Fruit fly (Drosophila melanogaster): ENCODE results near the gene Cbp80.

Gene Cbp80

DNA sequence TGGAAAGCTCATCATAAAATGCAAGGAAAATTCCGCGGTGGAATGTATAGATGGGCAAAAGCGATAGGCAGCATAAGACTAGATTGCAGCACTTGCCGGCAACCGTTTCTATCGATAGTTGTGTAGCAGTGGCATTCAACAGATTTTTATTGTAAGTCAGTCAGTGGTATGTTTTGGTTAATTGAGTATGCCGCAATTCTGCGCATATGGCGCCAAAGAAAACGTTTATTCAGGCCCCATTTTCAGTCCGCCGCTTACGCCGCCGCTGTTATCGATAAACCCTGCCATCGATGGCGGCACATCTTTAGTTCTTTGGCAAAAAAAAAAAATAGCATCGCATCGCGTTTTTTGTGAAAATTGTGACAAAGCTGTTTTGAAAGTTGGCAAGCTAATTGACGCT lies at the start of gene Cbp80, which contains the start of gene Torsin:
Cbp80 (plus strand) TSS at position 265 of the 400 bp plus-strand sequence.
Torsin (minus strand) TSS at position 282 of the 400 bp plus-strand sequence.
- TF ChIP-seq net (GFP tag; optimal IDR thresholded peaks at IDR 0.05) (no peak), CG6808 (GFP tag; optimal IDR thresholded peaks at IDR 0.05) (peak; percentile 52), esn (GFP tag; optimal IDR thresholded peaks at IDR 0.05) (peak; percentile 38), lz (GFP tag; optimal IDR thresholded peaks at IDR 0.05) (peak; percentile 29), CG31627 (GFP tag; optimal IDR thresholded peaks at IDR 0.05) (peak; percentile 22), CG11762 (GFP tag; optimal IDR thresholded peaks at IDR 0.05; ENCODE audit: insufficient read depth) (no peak), CG9139 (GFP tag; optimal IDR thresholded peaks at IDR 0.05) (no peak), fkh (GFP tag; optimal IDR thresholded peaks at IDR 0.05) (no peak), CG3032 (tag; optimal IDR thresholded peaks at IDR 0.05) (peak; percentile 2), Lpt (GFP tag; optimal IDR thresholded peaks at IDR 0.05) (no peak)

DNA sequence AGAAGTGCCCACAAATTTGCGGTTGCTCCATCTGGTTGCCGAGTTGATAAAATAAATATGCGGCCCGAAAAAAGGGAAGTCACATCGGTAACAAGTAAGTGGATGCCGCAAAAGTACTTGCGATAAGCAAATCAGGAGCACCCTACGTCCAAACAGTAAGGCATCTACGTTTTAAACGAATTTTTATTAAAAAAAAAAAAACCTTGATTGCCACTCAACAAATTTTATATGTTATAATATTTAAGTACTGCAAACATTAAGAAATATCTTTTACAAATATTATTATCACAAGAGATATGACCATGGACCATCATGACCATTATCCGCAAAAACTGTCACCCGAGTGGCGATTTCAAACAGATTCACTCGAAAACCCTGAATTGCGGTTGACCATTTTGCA lies 45.7 kb upstream of the Cbp80 start:
- TF ChIP-seq topi (GFP tag; optimal IDR thresholded peaks at IDR 0.05) (peak; percentile 7), spab (GFP tag; optimal IDR thresholded peaks at IDR 0.05) (no peak), CG6808 (GFP tag; optimal IDR thresholded peaks at IDR 0.05) (no peak), Met (GFP tag; optimal IDR thresholded peaks at IDR 0.05) (peak; percentile 15), esn (GFP tag; optimal IDR thresholded peaks at IDR 0.05) (peak; percentile 26), CG8632 (GFP tag; optimal IDR thresholded peaks at IDR 0.05) (no peak), CG32006 (GFP tag; optimal IDR thresholded peaks at IDR 0.05) (no peak), Gug (GFP tag; IDR thresholded peaks at IDR 0.05) (no peak), achi (GFP tag; optimal IDR thresholded peaks at IDR 0.05) (no peak), CG6163 (GFP tag; IDR thresholded peaks at IDR 0.05) (no peak), svp (GFP tag) (peak; percentile 79), Smox (GFP tag; optimal IDR thresholded peaks at IDR 0.05) (no peak), Eip93F (GFP tag; optimal IDR thresholded peaks at IDR 0.05) (no peak), CG11762 (GFP tag; optimal IDR thresholded peaks at IDR 0.05; ENCODE audit: insufficient read depth) (no peak), Sox15 (GFP tag; optimal IDR thresholded peaks at IDR 0.05) (no peak), CG15336 (GFP tag; IDR thresholded peaks at IDR 0.05) (no peak), pdm3 (GFP tag; optimal IDR thresholded peaks at IDR 0.05) (no peak), vri (GFP tag; optimal IDR thresholded peaks at IDR 0.05) (no peak), CG8319 (GFP tag; optimal IDR thresholded peaks at IDR 0.05) (no peak), CG8119 (GFP tag; IDR thresholded peaks at IDR 0.05) (no peak), Eip78C (GFP tag) (peak; percentile 58), CG6792 (GFP tag; optimal IDR thresholded peaks at IDR 0.05) (no peak), ss (GFP tag; optimal IDR thresholded peaks at IDR 0.05) (no peak), Hr38 (GFP tag; optimal IDR thresholded peaks at IDR 0.05) (no peak)

DNA sequence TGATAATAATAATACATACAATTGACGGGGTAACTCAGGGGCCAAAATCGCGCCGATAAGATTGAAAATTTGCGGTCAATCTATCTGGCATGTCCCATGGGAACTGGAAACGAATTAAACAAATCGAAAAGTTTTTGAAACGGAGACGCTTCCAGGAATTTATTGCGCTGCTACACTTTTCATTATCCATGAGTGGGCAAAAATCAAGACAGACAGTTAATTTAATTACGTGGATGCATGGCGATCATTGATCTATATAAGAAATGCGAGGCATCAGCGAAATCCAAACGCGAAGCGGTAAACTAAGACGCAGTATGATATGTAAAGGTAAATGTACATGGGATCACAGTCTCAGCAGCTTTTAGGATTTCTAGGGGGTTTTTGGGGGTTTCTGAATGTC lies 45.3 kb upstream of the Cbp80 start:
- TF ChIP-seq Eip93F (GFP tag; optimal IDR thresholded peaks at IDR 0.05) (no peak), CG9139 (GFP tag; optimal IDR thresholded peaks at IDR 0.05) (no peak), CG32006 (GFP tag; optimal IDR thresholded peaks at IDR 0.05) (no peak), achi (GFP tag; optimal IDR thresholded peaks at IDR 0.05) (no peak), CG11902 (GFP tag; optimal IDR thresholded peaks at IDR 0.05) (no peak), OdsH (GFP tag; optimal IDR thresholded peaks at IDR 0.05) (no peak), lz (GFP tag; optimal IDR thresholded peaks at IDR 0.05) (no peak), CG6163 (GFP tag; IDR thresholded peaks at IDR 0.05) (no peak), acj6 (GFP tag; optimal IDR thresholded peaks at IDR 0.05) (no peak), salr (GFP tag; optimal IDR thresholded peaks at IDR 0.05) (no peak), CG6276 (GFP tag; optimal IDR thresholded peaks at IDR 0.05) (no peak), Sox15 (GFP tag; optimal IDR thresholded peaks at IDR 0.05) (no peak), CG10669 (GFP tag; optimal IDR thresholded peaks at IDR 0.05) (no peak)

DNA sequence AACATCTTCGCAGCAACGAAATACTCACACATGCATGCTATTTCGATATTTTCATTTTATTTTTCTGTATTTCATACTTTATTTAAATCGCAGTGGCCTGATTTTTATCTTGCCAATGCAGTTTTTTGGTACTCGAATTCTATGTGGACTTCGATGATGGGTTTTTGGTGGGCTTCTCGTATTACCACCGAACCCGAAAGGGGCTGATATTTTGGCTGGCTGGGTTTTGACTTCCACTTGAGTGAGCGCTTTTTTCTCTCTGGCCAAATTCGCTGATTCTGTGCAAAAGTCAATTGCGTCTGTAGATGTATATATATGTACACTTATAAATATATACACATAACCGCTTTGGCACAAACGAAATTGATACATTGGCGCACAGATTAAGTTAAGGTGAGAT lies 44.5 kb upstream of the Cbp80 start:
- TF ChIP-seq net (GFP tag; optimal IDR thresholded peaks at IDR 0.05) = no peak
- TF ChIP-seq Blimp-1 (GFP tag; optimal IDR thresholded peaks at IDR 0.05) = no peak
- no peak for TF ChIP-seq fd85E (GFP tag; optimal IDR thresholded peaks at IDR 0.05)
- TF ChIP-seq Hr4 (GFP tag; optimal IDR thresholded peaks at IDR 0.05) = no peak
- TF ChIP-seq Met (GFP tag; optimal IDR thresholded peaks at IDR 0.05) = no peak
- TF ChIP-seq spab (GFP tag; optimal IDR thresholded peaks at IDR 0.05) = no peak
- TF ChIP-seq CG6792 (GFP tag; optimal IDR thresholded peaks at IDR 0.05) = no peak
- TF ChIP-seq fkh (GFP tag; optimal IDR thresholded peaks at IDR 0.05) = no peak

All from whole organism, prepupa.